Worm (Caenorhabditis elegans) whole organism, late embryonic: ENCODE data around the gene fbxa-208.

Experiments used
- Y22D7AL.16 ChIP-seq: sonication (generic microtip); optimal IDR thresholded peaks from 2 replicates; lab custom pipeline; 2016; ENCODE audit warnings: missing genetic modification characterization, missing compliant biosample characterization
- hlh-30 ChIP-seq: sonication (generic microtip); optimal IDR thresholded peaks from 2 replicates; lab custom pipeline; 2017; ENCODE audit warnings: antibody characterized with exemption, missing genetic modification characterization, missing compliant biosample characterization; ENCODE audit not compliant: insufficient read depth
- pag-3 ChIP-seq: sonication (generic microtip); optimal IDR thresholded peaks from 2 replicates; lab custom pipeline; 2016; ENCODE audit warnings: missing compliant biosample characterization, missing genetic modification characterization, borderline replicate concordance
- rnt-1 ChIP-seq: sonication (generic microtip); optimal IDR thresholded peaks from 2 replicates; lab custom pipeline; 2016; ENCODE audit warnings: missing genetic modification characterization, missing compliant biosample characterization
- ztf-16 ChIP-seq: sonication (generic microtip); optimal IDR thresholded peaks from 2 replicates; lab custom pipeline; 2017; ENCODE audit warnings: missing genetic modification characterization, missing compliant biosample characterization

DNA sequence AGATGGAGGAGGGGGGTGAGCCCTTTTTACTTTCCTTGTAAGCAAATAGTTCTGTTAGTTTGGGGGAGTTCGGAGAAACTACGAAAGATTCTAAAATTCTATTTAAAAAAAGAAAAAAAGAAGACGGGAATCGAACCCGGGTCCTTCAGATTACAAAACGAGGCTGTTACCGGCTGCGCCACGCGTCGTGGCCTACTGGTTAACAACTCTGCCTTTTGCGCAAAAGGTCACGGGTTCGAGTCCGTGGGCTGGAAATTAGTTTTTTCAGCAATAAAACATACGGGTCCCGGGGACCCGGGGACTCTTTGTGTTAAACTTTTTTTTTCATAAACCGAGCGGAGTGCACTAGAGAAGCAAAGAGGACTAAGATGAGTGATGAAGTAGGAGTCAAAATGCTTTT, 25.4 kb upstream of the fbxa-208 start:
- no peak for TF ChIP-seq hlh-30 (tag; lab: Kevin White, UChicago)
- TF ChIP-seq Y22D7AL.16, result no peak
- no peak for TF ChIP-seq rnt-1
- no peak for TF ChIP-seq ztf-16 (tag; lab: Kevin White, UChicago)
- TF ChIP-seq pag-3 (tag; lab: Kevin White, UChicago), result no peak
